Worm (Caenorhabditis elegans) whole organism, young adult: ENCODE results near the gene mog-5.

Experiments used
- ama-1 ChIP-seq, 3 experiments: fragments of 150-350 bp in 1 of 3; sonication (generic microtip) in 2 of 3; optimal IDR thresholded peaks; 2 replicates each; lab custom pipeline; 2014 to 2018; ENCODE audit warnings: missing biosample characterization in 2 of 3, missing genetic modification characterization in 2 of 3, missing genetic modification reagents in 2 of 3
- ceh-100 ChIP-seq: fragments of 200-800 bp; sonication (Bioruptor generic); IDR thresholded peaks from 2 replicates; pipeline ENCODE4 v1.3.6; 2022; ENCODE audit warnings: missing genetic modification reagents, missing genetic modification characterization, missing compliant biosample characterization
- efl-1 ChIP-seq: fragments of 150-350 bp; optimal IDR thresholded peaks from 2 replicates; lab custom pipeline; 2014; ENCODE audit warnings: missing biosample characterization, missing genetic modification reagents, missing genetic modification characterization
- him-1 ChIP-seq: sonication (generic microtip); optimal IDR thresholded peaks from 2 replicates; lab custom pipeline; 2016; ENCODE audit warnings: missing genotype, missing genetic modification reagents, missing genetic modification characterization, missing compliant biosample characterization
- hsf-1 ChIP-seq: fragments of 200-800 bp; sonication (Bioruptor generic); IDR thresholded peaks from 2 replicates; pipeline ENCODE4 v1.3.6; 2022; ENCODE audit warnings: missing genetic modification reagents, missing genetic modification characterization, missing compliant biosample characterization
- mel-28 ChIP-seq: sonication (generic microtip); optimal IDR thresholded peaks from 2 replicates; lab custom pipeline; 2016; ENCODE audit warnings: borderline replicate concordance, mild to moderate bottlenecking, missing genetic modification characterization, missing compliant biosample characterization
- nfya-2 ChIP-seq: fragments of 200-800 bp; sonication (Bioruptor generic); IDR thresholded peaks from 2 replicates; pipeline ENCODE4 v1.3.6; 2022; ENCODE audit warnings: missing genetic modification reagents, missing genetic modification characterization, missing compliant biosample characterization
- pha-4 ChIP-seq: fragments of 150-350 bp; sonication (generic microtip); optimal IDR thresholded peaks from 2 replicates; lab custom pipeline; 2014; ENCODE audit warnings: missing biosample characterization, missing genetic modification reagents, missing genetic modification characterization
- tbp1 ChIP-seq: fragments of 200-800 bp; sonication (Bioruptor generic); optimal IDR thresholded peaks from 2 replicates; lab custom pipeline; 2018; ENCODE audit warnings: mild to moderate bottlenecking, missing genetic modification characterization, missing compliant biosample characterization
- unc-130 ChIP-seq: sonication (generic microtip); optimal IDR thresholded peaks from 2 replicates; lab custom pipeline; 2016; ENCODE audit warnings: missing genetic modification reagents, missing genetic modification characterization, missing compliant biosample characterization
- unc-62 ChIP-seq: fragments of 150-350 bp; optimal IDR thresholded peaks from 2 replicates; lab custom pipeline; 2014; ENCODE audit warnings: missing biosample characterization, missing genetic modification reagents, missing genetic modification characterization
- zim-3 ChIP-seq: sonication (generic microtip); optimal IDR thresholded peaks from 2 replicates; lab custom pipeline; 2017; ENCODE audit warnings: mild to moderate bottlenecking, missing genetic modification characterization, moderate library complexity, missing compliant biosample characterization
- ztf-18 ChIP-seq: sonication (generic microtip); optimal IDR thresholded peaks from 2 replicates; lab custom pipeline; 2016; ENCODE audit warnings: missing genotype, mild to moderate bottlenecking, missing genetic modification characterization, missing compliant biosample characterization

DNA sequence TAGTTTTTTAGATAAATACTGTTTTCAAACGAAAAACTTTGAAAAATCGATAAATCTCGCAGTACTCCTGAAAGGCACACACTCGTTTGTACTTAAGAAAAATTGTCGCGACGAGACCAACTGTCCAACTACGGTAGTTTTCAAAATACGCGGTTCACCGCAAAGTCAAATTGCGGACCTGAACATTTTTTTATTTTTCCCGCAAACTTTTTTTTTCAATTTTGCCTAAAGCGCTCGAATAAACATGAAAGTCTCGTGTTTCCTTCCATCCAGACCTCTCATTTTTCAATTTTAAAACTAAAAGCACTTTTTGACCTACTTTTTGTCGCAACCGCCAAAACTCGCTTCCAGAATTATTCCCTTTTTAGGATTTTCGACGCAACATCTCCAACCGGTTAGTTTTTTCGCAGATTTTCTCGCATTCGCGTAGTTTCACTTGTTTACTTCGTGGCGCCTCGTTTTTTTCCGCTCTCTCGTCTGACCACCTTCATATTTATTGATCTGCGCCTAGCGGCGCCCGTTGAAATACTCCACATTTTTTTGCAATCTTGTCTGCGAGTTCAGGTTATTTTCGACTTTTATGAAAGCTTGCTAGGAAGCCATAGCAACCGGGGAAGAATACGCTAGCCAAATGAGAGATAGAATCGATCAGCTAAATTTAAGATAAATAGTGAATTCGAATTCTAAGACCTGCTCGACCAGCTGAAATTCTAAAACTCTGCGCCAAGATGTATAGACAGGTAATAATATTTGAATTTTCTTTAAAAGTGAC lies 21.7 kb upstream of the mog-5 start, which contains the start of gene prdx-2:
- TF ChIP-seq ama-1 (optimal IDR thresholded peaks at IDR 0.05; lab: Kevin White, UChicago), result no peak
- TF ChIP-seq ama-1 (GFP tag; optimal IDR thresholded peaks at IDR 0.05; lab: Kevin White, UChicago), result no peak
- TF ChIP-seq unc-62, result no peak
- TF ChIP-seq ztf-18 (tag; lab: Kevin White, UChicago), result peak; percentile 22
- TF ChIP-seq unc-130 (GFP tag; lab: Kevin White, UChicago), result peak; percentile 37
- peak; percentile 59 for TF ChIP-seq tbp1 (GFP tag; lab: Kevin White, UChicago)
- TF ChIP-seq ceh-100 (GFP tag; lab: Robert Waterston, UW), result no peak
- no peak for TF ChIP-seq mel-28 (tag; lab: Kevin White, UChicago)
- TF ChIP-seq hsf-1, result peak; percentile 74
- peak; percentile 25 for TF ChIP-seq him-1 (tag; lab: Kevin White, UChicago)
- no peak for TF ChIP-seq zim-3
- TF ChIP-seq efl-1 (GFP tag; lab: Kevin White, UChicago), result peak; percentile 87
- no peak for TF ChIP-seq pha-4 (tag; lab: Kevin White, UChicago)
- TF ChIP-seq nfya-2 (GFP tag; lab: Robert Waterston, UW), result no peak
